Fruit fly (Drosophila melanogaster) whole organism, embryonic: ENCODE measurements around the gene CG6937.
A peak's percentile ranks its signal among the peaks of the same experiment; 100 is the strongest.

Experiments
- Adf1 ChIP-seq: fragments of 200-800 bp; sonication (Bioruptor generic); IDR thresholded peaks from 2 replicates; pipeline ENCODE4 v1.3.6; 2022; ENCODE audit warnings: missing biosample characterization, missing genetic modification characterization
- Bgb ChIP-seq: fragments of 200-800 bp; sonication (Bioruptor generic); IDR thresholded peaks from 2 replicates; pipeline ENCODE4 v1.3.6; 2022; ENCODE audit warnings: missing biosample characterization, missing genetic modification characterization; ENCODE audit not compliant: partially characterized antibody
- CG10209 ChIP-seq: fragments of 200-800 bp; sonication (Bioruptor generic); optimal IDR thresholded peaks from 3 replicates; lab custom pipeline; 2017; ENCODE audit warnings: missing biosample characterization, mild to moderate bottlenecking, missing genetic modification characterization, missing genetic modification reagents
- CG10267 ChIP-seq: fragments of 200-800 bp; sonication (Bioruptor generic); optimal IDR thresholded peaks from 2 replicates; lab custom pipeline; 2018; ENCODE audit warnings: missing biosample characterization, mild to moderate bottlenecking, missing genetic modification characterization, moderate library complexity
- CG11398 ChIP-seq: fragments of 200-800 bp; sonication (Bioruptor generic); optimal IDR thresholded peaks from 2 replicates; lab custom pipeline; 2016; ENCODE audit warnings: missing biosample characterization, missing genetic modification characterization
- CG13296 ChIP-seq: fragments of 200-800 bp; sonication (Bioruptor generic); optimal IDR thresholded peaks from 3 replicates; lab custom pipeline; 2018; ENCODE audit warnings: missing biosample characterization, mild to moderate bottlenecking, missing genetic modification characterization
- CG14860 ChIP-seq: fragments of 200-800 bp; sonication (Bioruptor generic); IDR thresholded peaks from 3 replicates; pipeline ENCODE4 v1.3.6; 2022; ENCODE audit warnings: missing biosample characterization, missing genetic modification characterization; ENCODE audit not compliant: partially characterized antibody
- CG1602 ChIP-seq: fragments of 200-800 bp; sonication (Bioruptor generic); optimal IDR thresholded peaks from 3 replicates; lab custom pipeline; 2016; ENCODE audit warnings: missing biosample characterization, missing genetic modification characterization
- CG16813 ChIP-seq: fragments of 200-800 bp; sonication (Bioruptor generic); IDR thresholded peaks from 3 replicates; pipeline ENCODE4 v1.3.6; 2022; ENCODE audit warnings: missing biosample characterization, missing genetic modification characterization; ENCODE audit not compliant: partially characterized antibody
- CG17186 ChIP-seq: fragments of 200-800 bp; sonication (Bioruptor generic); optimal IDR thresholded peaks from 3 replicates; lab custom pipeline; 2017; ENCODE audit warnings: missing biosample characterization, missing genetic modification reagents, missing genetic modification characterization
- CG17385 ChIP-seq: fragments of 200-800 bp; sonication (Bioruptor generic); optimal IDR thresholded peaks from 3 replicates; lab custom pipeline; 2018; ENCODE audit warnings: missing biosample characterization, mild to moderate bottlenecking, missing genetic modification characterization
- CG1832 ChIP-seq: fragments of 200-800 bp; sonication (Bioruptor generic); optimal IDR thresholded peaks from 2 replicates; lab custom pipeline; 2017; ENCODE audit warnings: missing biosample characterization, mild to moderate bottlenecking, missing genetic modification characterization, inconsistent platforms
- CG2129 ChIP-seq: fragments of 200-800 bp; sonication (Bioruptor generic); IDR thresholded peaks from 2 replicates; pipeline ENCODE4 v1.3.6; 2022; ENCODE audit warnings: missing biosample characterization, missing genetic modification characterization; ENCODE audit not compliant: partially characterized antibody
- CG34224 ChIP-seq: fragments of 200-800 bp; sonication (Bioruptor generic); IDR thresholded peaks from 3 replicates; pipeline ENCODE4 v1.3.6; 2022; ENCODE audit warnings: missing biosample characterization, missing genetic modification characterization; ENCODE audit not compliant: partially characterized antibody
- CG6765 ChIP-seq: fragments of 200-800 bp; sonication (Bioruptor generic); optimal IDR thresholded peaks from 3 replicates; lab custom pipeline; 2017; ENCODE audit warnings: missing biosample characterization, mild to moderate bottlenecking, missing genetic modification characterization
- CG7963 ChIP-seq: fragments of 200-800 bp; sonication (Bioruptor generic); IDR thresholded peaks from 3 replicates; pipeline ENCODE4 v1.3.6; 2022; ENCODE audit warnings: missing biosample characterization, missing genetic modification characterization; ENCODE audit not compliant: partially characterized antibody
- CG9727 ChIP-seq: fragments of 200-800 bp; sonication (Bioruptor generic); optimal IDR thresholded peaks from 3 replicates; lab custom pipeline; 2017; ENCODE audit warnings: missing biosample characterization, mild to moderate bottlenecking, missing genetic modification characterization
- CTCF ChIP-seq: fragments of 200-800 bp; sonication (Bioruptor generic); optimal IDR thresholded peaks from 2 replicates; lab custom pipeline; 2017; ENCODE audit warnings: missing biosample characterization, mild to moderate bottlenecking, missing genetic modification characterization, moderate library complexity
- Chrac-16 ChIP-seq: fragments of 200-800 bp; sonication (Bioruptor generic); optimal IDR thresholded peaks from 3 replicates; lab custom pipeline; 2016; ENCODE audit warnings: missing biosample characterization, missing genetic modification characterization
- D19A ChIP-seq: fragments of 200-800 bp; optimal IDR thresholded peaks from 3 replicates; lab custom pipeline; 2019; ENCODE audit warnings: missing biosample characterization, mild to moderate bottlenecking, missing genetic modification characterization, moderate library complexity
- Doc3 ChIP-seq: fragments of 200-800 bp; sonication (Bioruptor generic); IDR thresholded peaks from 3 replicates; pipeline ENCODE4 v1.3.6; 2022; ENCODE audit warnings: missing biosample characterization, missing genetic modification characterization; ENCODE audit not compliant: partially characterized antibody
- Hand ChIP-seq: fragments of 200-800 bp; sonication (Bioruptor generic); optimal IDR thresholded peaks from 2 replicates; lab custom pipeline; 2017; ENCODE audit warnings: mild to moderate bottlenecking, missing biosample characterization, missing genetic modification reagents, missing genetic modification characterization
- Hmr ChIP-seq: fragments of 200-800 bp; sonication (Bioruptor generic); optimal IDR thresholded peaks from 3 replicates; lab custom pipeline; 2017; ENCODE audit warnings: mild to moderate bottlenecking, missing biosample characterization, missing genetic modification reagents, missing genetic modification characterization
- Hr51 ChIP-seq, 2 experiments: fragments of 200-800 bp; sonication (Bioruptor generic); optimal IDR thresholded peaks; 2 replicates in 1 of 2; 3 replicates in 1 of 2; lab custom pipeline; 2016 to 2018; ENCODE audit warnings: missing biosample characterization in 2 of 2, missing genetic modification characterization in 2 of 2, mild to moderate bottlenecking in 1 of 2, moderate library complexity in 1 of 2
- Kr ChIP-seq: fragments of 200-800 bp; sonication (Bioruptor generic); optimal IDR thresholded peaks from 2 replicates; lab custom pipeline; 2017; ENCODE audit warnings: missing biosample characterization, mild to moderate bottlenecking, missing genetic modification characterization
- Meics ChIP-seq: fragments of 200-800 bp; sonication (Bioruptor generic); optimal IDR thresholded peaks from 2 replicates; lab custom pipeline; 2017; ENCODE audit warnings: missing biosample characterization, mild to moderate bottlenecking, missing genetic modification characterization
- Myb ChIP-seq: fragments of 200-800 bp; sonication (Bioruptor generic); optimal IDR thresholded peaks from 2 replicates; lab custom pipeline; 2016; ENCODE audit warnings: missing biosample characterization, missing genetic modification characterization
- NfI ChIP-seq: fragments of 200-800 bp; sonication (Bioruptor generic); optimal IDR thresholded peaks from 3 replicates; lab custom pipeline; 2018; ENCODE audit warnings: missing biosample characterization, mild to moderate bottlenecking, missing genetic modification characterization, moderate library complexity
- PHDP ChIP-seq: fragments of 200-800 bp; sonication (Bioruptor generic); optimal IDR thresholded peaks from 3 replicates; lab custom pipeline; 2018; ENCODE audit warnings: missing biosample characterization, mild to moderate bottlenecking, missing genetic modification characterization, moderate library complexity
- Sin3A ChIP-seq: fragments of >200 bp; optimal IDR thresholded peaks from 2 replicates; lab custom pipeline; 2018
- Xrp1 ChIP-seq: fragments of 200-800 bp; sonication (Bioruptor generic); IDR thresholded peaks from 2 replicates; pipeline ENCODE4 v1.3.6; 2022; ENCODE audit warnings: missing biosample characterization, missing genetic modification characterization
- ab ChIP-seq: fragments of 200-800 bp; sonication (Bioruptor generic); optimal IDR thresholded peaks from 2 replicates; lab custom pipeline; 2016; ENCODE audit warnings: missing biosample characterization, missing genetic modification characterization
- bcd ChIP-seq: fragments of 200-800 bp; sonication (Bioruptor generic); optimal IDR thresholded peaks from 2 replicates; lab custom pipeline; 2017; ENCODE audit warnings: missing biosample characterization, mild to moderate bottlenecking, missing genetic modification characterization
- chinmo ChIP-seq: fragments of 200-800 bp; sonication (Bioruptor generic); IDR thresholded peaks from 4 replicates; pipeline ENCODE4 v1.3.6; 2022; ENCODE audit warnings: missing biosample characterization, missing genetic modification characterization; ENCODE audit not compliant: partially characterized antibody
- dimm ChIP-seq: fragments of 200-800 bp; sonication (Bioruptor generic); IDR thresholded peaks from 2 replicates; pipeline ENCODE4 v1.3.6; 2022; ENCODE audit warnings: missing biosample characterization, missing genetic modification characterization
- emc ChIP-seq: fragments of 200-800 bp; sonication (Bioruptor generic); optimal IDR thresholded peaks from 2 replicates; lab custom pipeline; 2016; ENCODE audit warnings: missing biosample characterization, missing genetic modification characterization
- exex ChIP-seq: fragments of 200-800 bp; sonication (Bioruptor generic); optimal IDR thresholded peaks from 4 replicates; lab custom pipeline; 2018; ENCODE audit warnings: missing biosample characterization, mild to moderate bottlenecking, missing genetic modification characterization, moderate library complexity
- grn ChIP-seq: fragments of 200-800 bp; sonication (Bioruptor generic); optimal IDR thresholded peaks from 3 replicates; lab custom pipeline; 2017; ENCODE audit warnings: missing biosample characterization, missing genetic modification characterization
- ken ChIP-seq: fragments of 200-800 bp; sonication (Bioruptor generic); IDR thresholded peaks from 3 replicates; pipeline ENCODE4 v1.3.6; 2022; ENCODE audit warnings: missing biosample characterization, missing genetic modification characterization
- klu ChIP-seq: fragments of 200-800 bp; sonication (Bioruptor generic); IDR thresholded peaks from 2 replicates; pipeline ENCODE4 v1.3.6; 2022; ENCODE audit warnings: missing biosample characterization, missing genetic modification characterization
- kni ChIP-seq: fragments of 200-800 bp; sonication (Bioruptor generic); optimal IDR thresholded peaks from 3 replicates; lab custom pipeline; 2017; ENCODE audit warnings: mild to moderate bottlenecking, missing biosample characterization, missing genetic modification reagents, missing genetic modification characterization
- lab ChIP-seq: fragments of 200-800 bp; sonication (Bioruptor generic); optimal IDR thresholded peaks from 3 replicates; lab custom pipeline; 2017; ENCODE audit warnings: missing biosample characterization, missing genetic modification characterization, mild to moderate bottlenecking, moderate library complexity, missing genetic modification reagents
- peb ChIP-seq: fragments of 200-800 bp; sonication (Bioruptor generic); IDR thresholded peaks from 2 replicates; pipeline ENCODE4 v1.3.6; 2022; ENCODE audit warnings: missing biosample characterization, missing genetic modification characterization
- phol ChIP-seq: fragments of 200-800 bp; sonication (Bioruptor generic); optimal IDR thresholded peaks from 3 replicates; lab custom pipeline; 2018; ENCODE audit warnings: missing biosample characterization, mild to moderate bottlenecking, missing genetic modification characterization, moderate library complexity
- pita ChIP-seq: fragments of 200-800 bp; sonication (Bioruptor generic); optimal IDR thresholded peaks from 2 replicates; lab custom pipeline; 2017; ENCODE audit warnings: missing biosample characterization, mild to moderate bottlenecking, missing genetic modification characterization
- rib ChIP-seq: fragments of 200-800 bp; sonication (Bioruptor generic); IDR thresholded peaks from 2 replicates; pipeline ENCODE4 v1.3.6; 2022; ENCODE audit warnings: missing biosample characterization, missing genetic modification characterization
- run ChIP-seq: fragments of 200-800 bp; sonication (Bioruptor generic); optimal IDR thresholded peaks from 3 replicates; lab custom pipeline; 2018; ENCODE audit warnings: missing biosample characterization, mild to moderate bottlenecking, missing genetic modification characterization
- schlank ChIP-seq: fragments of 200-800 bp; sonication (Bioruptor generic); optimal IDR thresholded peaks from 2 replicates; lab custom pipeline; 2018; ENCODE audit warnings: missing biosample characterization, mild to moderate bottlenecking, missing genetic modification characterization
- sna ChIP-seq: fragments of 200-800 bp; sonication (Bioruptor generic); IDR thresholded peaks from 2 replicates; pipeline ENCODE4 v1.3.6; 2022; ENCODE audit warnings: missing biosample characterization, missing genetic modification characterization; ENCODE audit not compliant: partially characterized antibody
- stwl ChIP-seq: fragments of 200-800 bp; sonication (Bioruptor generic); optimal IDR thresholded peaks from 3 replicates; lab custom pipeline; 2018; ENCODE audit warnings: missing biosample characterization, mild to moderate bottlenecking, missing genetic modification characterization, moderate library complexity
- tx ChIP-seq: fragments of 200-800 bp; sonication (Bioruptor generic); optimal IDR thresholded peaks from 2 replicates; lab custom pipeline; 2016; ENCODE audit warnings: missing biosample characterization, missing genetic modification characterization

Gene CG6937

dm6 chr3R:22580546-22580945 is 4.0 kb upstream of the CG6937 start, which contains the start of gene CSN6 (continued):
- TF ChIP-seq Xrp1: no peak
- TF ChIP-seq CG10267 (tag; lab: Kevin White, UChicago): peak; percentile 61
- no peak for TF ChIP-seq Adf1 (GFP tag; lab: Robert Waterston, UW)
- TF ChIP-seq chinmo (GFP tag; lab: Robert Waterston, UW): peak; percentile 75; the same call in 1 of the 4 replicates
- TF ChIP-seq phol (tag; lab: Kevin White, UChicago): peak; percentile 56
- no peak for TF ChIP-seq tx
- TF ChIP-seq dimm: no peak
- peak; percentile 25 for TF ChIP-seq CTCF (GFP tag; lab: Kevin White, UChicago)
- no peak for TF ChIP-seq peb (GFP tag; lab: Robert Waterston, UW)
- TF ChIP-seq CG2129 (GFP tag; lab: Robert Waterston, UW): peak; percentile 58
- TF ChIP-seq CG13296 (GFP tag; lab: Kevin White, UChicago): no peak
- TF ChIP-seq CG9727 (GFP tag; lab: Kevin White, UChicago): no peak
- no peak for TF ChIP-seq lab
- no peak for TF ChIP-seq Kr (GFP tag; lab: Kevin White, UChicago)
- peak; percentile 89 for TF ChIP-seq stwl
- no peak for TF ChIP-seq CG1602 (GFP tag; lab: Kevin White, UChicago)
- no peak for TF ChIP-seq ken (GFP tag; lab: Robert Waterston, UW)
- TF ChIP-seq CG10209: no peak
- no peak for TF ChIP-seq NfI
- peak; percentile 92 for TF ChIP-seq Bgb (GFP tag; lab: Robert Waterston, UW)
- peak; percentile 78 for TF ChIP-seq CG14860 (GFP tag; lab: Robert Waterston, UW)
- TF ChIP-seq run (tag; lab: Kevin White, UChicago): no peak
- peak; percentile 37 for TF ChIP-seq Sin3A (lab: Kevin White, UChicago)
- no peak for TF ChIP-seq Hr51 (GFP tag; optimal IDR thresholded peaks at IDR 0.05; lab: Kevin White, UChicago)
- TF ChIP-seq Myb (GFP tag; lab: Kevin White, UChicago): peak; percentile 91
- peak; percentile 85 for TF ChIP-seq CG34224 (GFP tag; lab: Robert Waterston, UW)
- no peak for TF ChIP-seq D19A (tag; lab: Kevin White, UChicago)
- TF ChIP-seq pita: no peak
- peak; percentile 79 for TF ChIP-seq sna (GFP tag; lab: Robert Waterston, UW)
- no peak for TF ChIP-seq PHDP (tag; lab: Kevin White, UChicago)
- TF ChIP-seq klu: no peak
- no peak for TF ChIP-seq schlank
- no peak for TF ChIP-seq CG6765 (GFP tag; lab: Kevin White, UChicago)
- TF ChIP-seq CG11398: no peak
- no peak for TF ChIP-seq Meics (GFP tag; lab: Kevin White, UChicago)
- TF ChIP-seq grn (GFP tag; lab: Kevin White, UChicago): peak; percentile 6
- peak; percentile 79 for TF ChIP-seq CG7963 (GFP tag; lab: Robert Waterston, UW)
- TF ChIP-seq ab (GFP tag; lab: Kevin White, UChicago): no peak
- TF ChIP-seq kni (GFP tag; lab: Kevin White, UChicago): no peak
- TF ChIP-seq rib: no peak; the same call in 1 of the 2 replicates
- TF ChIP-seq Chrac-16 (GFP tag; lab: Kevin White, UChicago): no peak
- peak; percentile 35 for TF ChIP-seq bcd
- TF ChIP-seq CG16813: peak; percentile 79
- TF ChIP-seq exex: peak; percentile 14
- peak; percentile 60; the same call in 2 of the 3 replicates for TF ChIP-seq Doc3 (GFP tag; lab: Robert Waterston, UW)
- no peak for TF ChIP-seq Hmr
- no peak for TF ChIP-seq CG17385
- TF ChIP-seq Hand (GFP tag; lab: Kevin White, UChicago): no peak
- TF ChIP-seq CG1832: no peak
- TF ChIP-seq CG17186 (GFP tag; lab: Kevin White, UChicago): peak; percentile 27
- TF ChIP-seq emc (GFP tag; lab: Kevin White, UChicago): no peak
